Worm (Caenorhabditis elegans): ENCODE data around the gene F17C11.11.
A peak's percentile ranks its signal among the peaks of the same experiment; 100 is the strongest.

DNA sequence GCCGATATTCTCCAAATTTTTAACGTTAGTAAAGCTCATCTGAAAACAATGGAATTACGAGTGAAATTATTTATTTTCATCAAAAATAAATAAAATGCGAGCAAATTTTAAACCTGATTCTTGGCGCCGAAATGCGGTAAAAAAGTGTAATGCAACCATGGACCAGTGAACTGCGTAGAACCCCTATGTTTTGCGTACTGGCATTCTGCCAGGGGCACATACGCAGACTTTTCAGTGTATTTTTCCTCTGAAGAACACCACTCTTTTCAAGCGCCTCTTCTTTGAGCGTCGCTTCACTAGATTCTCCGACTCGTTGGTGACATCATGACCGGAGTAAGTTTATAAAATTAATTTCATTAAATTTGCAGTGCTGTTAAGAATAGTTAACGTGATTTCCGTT lies 26.9 kb upstream of the F17C11.11 start, which contains the start of the genes ctf-4 and eef-1G:
- TF ChIP-seq pha-4 (tag; optimal IDR thresholded peaks at IDR 0.05), result peak; percentile 97
- TF ChIP-seq snpc-4 (tag; optimal IDR thresholded peaks at IDR 0.05), result no peak
- no peak for TF ChIP-seq elt-1 (tag; optimal IDR thresholded peaks at IDR 0.05; ENCODE audit: borderline replicate concordance, insufficient read depth)
- peak; percentile 98 for TF ChIP-seq mep-1 (tag; optimal IDR thresholded peaks at IDR 0.05)
- peak; percentile 39 for TF ChIP-seq drap-1 (GFP tag; optimal IDR thresholded peaks at IDR 0.05)
- no peak for TF ChIP-seq lsy-2 (tag; optimal IDR thresholded peaks at IDR 0.05)
- no peak for TF ChIP-seq unc-62 (GFP tag; optimal IDR thresholded peaks at IDR 0.05)
- peak; percentile 96 for TF ChIP-seq lin-13 (tag; optimal IDR thresholded peaks at IDR 0.05)

Measured in whole organism, mixed stage, embryonic.